Worm (Caenorhabditis elegans) whole organism, mixed stage, embryonic: ENCODE measurements around the gene cnnm-2.

Experiments
- blmp-1 ChIP-seq: fragments of 150-350 bp; optimal IDR thresholded peaks from 2 replicates; lab custom pipeline; 2014; ENCODE audit warnings: missing biosample characterization, missing genetic modification characterization
- ces-1 ChIP-seq: fragments of 150-350 bp; optimal IDR thresholded peaks from 2 replicates; lab custom pipeline; 2014; ENCODE audit warnings: missing biosample characterization, missing genetic modification reagents, missing genetic modification characterization
- flh-1 ChIP-seq: fragments of 200-800 bp; sonication (Bioruptor generic); optimal IDR thresholded peaks from 2 replicates; lab custom pipeline; 2018; ENCODE audit warnings: mild to moderate bottlenecking, missing genetic modification characterization, moderate library complexity, missing compliant biosample characterization
- lin-13 ChIP-seq: fragments of 150-350 bp; optimal IDR thresholded peaks from 2 replicates; lab custom pipeline; 2014; ENCODE audit warnings: missing biosample characterization, missing genetic modification characterization
- mep-1 ChIP-seq: fragments of 150-350 bp; optimal IDR thresholded peaks from 2 replicates; lab custom pipeline; 2017; ENCODE audit warnings: missing biosample characterization, missing genetic modification reagents, missing genetic modification characterization, inconsistent platforms
- nhr-12 ChIP-seq: fragments of 150-350 bp; optimal IDR thresholded peaks from 2 replicates; lab custom pipeline; 2014; ENCODE audit warnings: missing biosample characterization, missing genetic modification characterization
- nhr-237 ChIP-seq: fragments of 150-350 bp; optimal IDR thresholded peaks from 2 replicates; lab custom pipeline; 2014; ENCODE audit warnings: missing biosample characterization, missing genetic modification characterization
- nhr-28 ChIP-seq: fragments of 150-350 bp; optimal IDR thresholded peaks from 2 replicates; lab custom pipeline; 2014; ENCODE audit warnings: missing biosample characterization, missing genetic modification characterization
- nhr-76 ChIP-seq: sonication (generic microtip); optimal IDR thresholded peaks from 2 replicates; lab custom pipeline; 2017; ENCODE audit warnings: missing biosample characterization, missing genetic modification characterization
- pha-4 ChIP-seq: fragments of 150-350 bp; optimal IDR thresholded peaks from 2 replicates; lab custom pipeline; 2018; ENCODE audit warnings: missing biosample characterization, missing genetic modification reagents, missing genetic modification characterization
- snpc-4 ChIP-seq: fragments of 150-350 bp; optimal IDR thresholded peaks from 2 replicates; lab custom pipeline; 2014; ENCODE audit warnings: missing biosample characterization, missing genetic modification characterization
- unc-39 ChIP-seq: fragments of 150-350 bp; optimal IDR thresholded peaks from 2 replicates; lab custom pipeline; 2014; ENCODE audit warnings: missing biosample characterization, missing genetic modification characterization
- unc-62 ChIP-seq: fragments of 150-350 bp; optimal IDR thresholded peaks from 2 replicates; lab custom pipeline; 2014; ENCODE audit warnings: missing biosample characterization, missing genetic modification reagents, missing genetic modification characterization

ce11 chrX:8787689-8788222 is 24.1 kb upstream of the cnnm-2 start:
- TF ChIP-seq unc-62 (GFP tag; lab: Kevin White, UChicago) (no peak), nhr-28 (tag; lab: Kevin White, UChicago) (no peak), flh-1 (GFP tag; lab: Kevin White, UChicago) (no peak), ces-1 (no peak), pha-4 (tag; lab: Kevin White, UChicago) (no peak), blmp-1 (tag; lab: Kevin White, UChicago) (no peak), unc-39 (tag; lab: Kevin White, UChicago) (no peak), nhr-76 (tag; lab: Kevin White, UChicago) (no peak), nhr-237 (tag; lab: Kevin White, UChicago) (no peak), lin-13 (tag; lab: Kevin White, UChicago) (no peak), mep-1 (tag; lab: Kevin White, UChicago) (no peak), nhr-12 (tag; lab: Kevin White, UChicago) (no peak), snpc-4 (tag; lab: Kevin White, UChicago) (no peak)
